Worm (Caenorhabditis elegans) whole organism, late embryonic: Measurements from ENCODE around the gene ska-3.
A peak's percentile ranks its signal among the peaks of the same experiment; 100 is the strongest.

ENCODE experiments used
- F13H6.1 ChIP-seq: sonication (generic microtip); optimal IDR thresholded peaks from 2 replicates; lab custom pipeline; 2016; ENCODE audit warnings: missing genetic modification characterization, missing compliant biosample characterization
- K09A11.1 ChIP-seq: sonication (generic microtip); optimal IDR thresholded peaks from 2 replicates; lab custom pipeline; 2017; ENCODE audit warnings: antibody characterized with exemption, mild to moderate bottlenecking, missing genetic modification characterization, missing compliant biosample characterization; ENCODE audit not compliant: insufficient read depth
- Y22D7AL.16 ChIP-seq: sonication (generic microtip); optimal IDR thresholded peaks from 2 replicates; lab custom pipeline; 2016; ENCODE audit warnings: missing genetic modification characterization, missing compliant biosample characterization
- ahr-1 ChIP-seq: sonication (generic microtip); optimal IDR thresholded peaks from 2 replicates; lab custom pipeline; 2016; ENCODE audit warnings: missing genetic modification characterization, missing compliant biosample characterization
- ama-1 ChIP-seq: fragments of 150-350 bp; optimal IDR thresholded peaks from 2 replicates; lab custom pipeline; 2014
- ceh-18 ChIP-seq: sonication (generic microtip); optimal IDR thresholded peaks from 2 replicates; lab custom pipeline; 2016; ENCODE audit warnings: missing genetic modification characterization, missing compliant biosample characterization
- ceh-19 ChIP-seq: fragments of 200-800 bp; sonication (Bioruptor generic); optimal IDR thresholded peaks from 2 replicates; lab custom pipeline; 2018; ENCODE audit warnings: mild to moderate bottlenecking, missing genetic modification characterization, missing compliant biosample characterization
- ceh-2 ChIP-seq: sonication (generic microtip); optimal IDR thresholded peaks from 2 replicates; lab custom pipeline; 2016; ENCODE audit warnings: missing genotype, missing genetic modification characterization, missing compliant biosample characterization
- ceh-22 ChIP-seq: sonication (generic microtip); optimal IDR thresholded peaks from 2 replicates; lab custom pipeline; 2017; ENCODE audit warnings: missing biosample characterization, missing genetic modification characterization
- ceh-30 ChIP-seq: fragments of 150-350 bp; optimal IDR thresholded peaks from 2 replicates; lab custom pipeline; 2014; ENCODE audit warnings: missing biosample characterization, missing genetic modification characterization
- ceh-31 ChIP-seq: sonication (generic microtip); optimal IDR thresholded peaks from 2 replicates; lab custom pipeline; 2016; ENCODE audit warnings: missing genetic modification characterization, missing compliant biosample characterization
- ceh-45 ChIP-seq: fragments of 200-800 bp; sonication (Bioruptor generic); IDR thresholded peaks from 2 replicates; pipeline ENCODE4 v1.3.6; 2022; ENCODE audit warnings: missing genetic modification reagents, missing genetic modification characterization, missing compliant biosample characterization
- che-1 ChIP-seq: sonication (generic microtip); optimal IDR thresholded peaks from 2 replicates; lab custom pipeline; 2016; ENCODE audit warnings: mild to moderate bottlenecking, missing genetic modification characterization, missing compliant biosample characterization
- dve-1 ChIP-seq: sonication (generic microtip); optimal IDR thresholded peaks from 2 replicates; lab custom pipeline; 2017; ENCODE audit warnings: antibody characterized with exemption, mild to moderate bottlenecking, missing genetic modification characterization, missing compliant biosample characterization
- elt-4 ChIP-seq: sonication (generic microtip); optimal IDR thresholded peaks from 2 replicates; lab custom pipeline; 2016; ENCODE audit warnings: missing genetic modification characterization, missing compliant biosample characterization
- ets-4 ChIP-seq: sonication (generic microtip); optimal IDR thresholded peaks from 2 replicates; lab custom pipeline; 2016; ENCODE audit warnings: missing genetic modification characterization, missing compliant biosample characterization
- eyg-1 ChIP-seq: sonication (generic microtip); optimal IDR thresholded peaks from 2 replicates; lab custom pipeline; 2016; ENCODE audit warnings: missing genotype, missing genetic modification characterization, missing compliant biosample characterization
- fax-1 ChIP-seq: sonication (generic microtip); optimal IDR thresholded peaks from 2 replicates; lab custom pipeline; 2016; ENCODE audit warnings: missing genotype, missing genetic modification characterization, missing compliant biosample characterization
- fkh-10 ChIP-seq: fragments of 150-350 bp; optimal IDR thresholded peaks from 2 replicates; lab custom pipeline; 2014; ENCODE audit warnings: missing biosample characterization, missing genetic modification reagents, missing genetic modification characterization
- gmeb-2 ChIP-seq: sonication (generic microtip); optimal IDR thresholded peaks from 2 replicates; lab custom pipeline; 2016; ENCODE audit warnings: missing genetic modification characterization, inconsistent platforms, missing compliant biosample characterization
- hlh-15 ChIP-seq: sonication (generic microtip); optimal IDR thresholded peaks from 2 replicates; lab custom pipeline; 2016; ENCODE audit warnings: missing genetic modification characterization, missing compliant biosample characterization
- hlh-6 ChIP-seq: sonication (generic microtip); optimal IDR thresholded peaks from 2 replicates; lab custom pipeline; 2016; ENCODE audit warnings: missing genotype, missing genetic modification characterization, missing compliant biosample characterization
- hlh-8 ChIP-seq: sonication (generic microtip); optimal IDR thresholded peaks from 2 replicates; lab custom pipeline; 2016; ENCODE audit warnings: missing genotype, missing genetic modification characterization, missing compliant biosample characterization
- lin-11 ChIP-seq: fragments of 200-800 bp; sonication (Bioruptor generic); optimal IDR thresholded peaks from 2 replicates; lab custom pipeline; 2018; ENCODE audit warnings: mild to moderate bottlenecking, missing genetic modification characterization, missing compliant biosample characterization
- mec-3 ChIP-seq: sonication (generic microtip); optimal IDR thresholded peaks from 2 replicates; lab custom pipeline; 2016; ENCODE audit warnings: borderline replicate concordance, missing genetic modification characterization, missing compliant biosample characterization
- nfya-1 ChIP-seq: sonication (generic microtip); optimal IDR thresholded peaks from 2 replicates; lab custom pipeline; 2017; ENCODE audit warnings: missing genetic modification characterization, mild to moderate bottlenecking, missing compliant biosample characterization, antibody characterized with exemption, moderate library complexity
- nhr-232 ChIP-seq: sonication (generic microtip); optimal IDR thresholded peaks from 2 replicates; lab custom pipeline; 2016; ENCODE audit warnings: missing genetic modification characterization, missing compliant biosample characterization
- odd-2 ChIP-seq: sonication (generic microtip); optimal IDR thresholded peaks from 2 replicates; lab custom pipeline; 2017; ENCODE audit warnings: antibody characterized with exemption, mild to moderate bottlenecking, missing genetic modification characterization, missing compliant biosample characterization
- pha-2 ChIP-seq: sonication (generic microtip); optimal IDR thresholded peaks from 2 replicates; lab custom pipeline; 2017; ENCODE audit warnings: mild to moderate bottlenecking, missing genetic modification characterization, missing compliant biosample characterization
- rnt-1 ChIP-seq: sonication (generic microtip); optimal IDR thresholded peaks from 2 replicates; lab custom pipeline; 2016; ENCODE audit warnings: missing genetic modification characterization, missing compliant biosample characterization
- syd-9 ChIP-seq: sonication (generic microtip); optimal IDR thresholded peaks from 2 replicates; lab custom pipeline; 2016; ENCODE audit warnings: mild to moderate bottlenecking, missing genetic modification characterization, moderate library complexity, missing compliant biosample characterization
- tbx-2 ChIP-seq: sonication (generic microtip); optimal IDR thresholded peaks from 2 replicates; lab custom pipeline; 2016; ENCODE audit warnings: missing genetic modification characterization, missing compliant biosample characterization
- unc-3 ChIP-seq, 2 experiments: fragments of 200-800 bp in 1 of 2; sonication (Bioruptor generic) in 1 of 2; sonication (generic microtip) in 1 of 2; conservative IDR thresholded peaks in 1 of 2; optimal IDR thresholded peaks in 1 of 2; 2 replicates each; pipeline versions ENCODE4 v1.3.6 to Lab custom; 2016 to 2022; ENCODE audit warnings: missing compliant biosample characterization in 2 of 2, missing genetic modification characterization in 2 of 2, missing genetic modification reagents in 1 of 2
- unc-42 ChIP-seq: sonication (generic microtip); optimal IDR thresholded peaks from 2 replicates; lab custom pipeline; 2016; ENCODE audit warnings: missing genotype, missing genetic modification characterization, missing compliant biosample characterization
- unc-55 ChIP-seq: sonication (generic microtip); optimal IDR thresholded peaks from 2 replicates; lab custom pipeline; 2017; ENCODE audit warnings: missing biosample characterization, missing genetic modification reagents, missing genetic modification characterization
- unc-86 ChIP-seq: sonication (generic microtip); optimal IDR thresholded peaks from 2 replicates; lab custom pipeline; 2016; ENCODE audit warnings: missing genetic modification characterization, missing compliant biosample characterization
- ztf-16 ChIP-seq: sonication (generic microtip); optimal IDR thresholded peaks from 2 replicates; lab custom pipeline; 2017; ENCODE audit warnings: missing genetic modification characterization, missing compliant biosample characterization

The ska-3 gene

ce11 chrIII:5715467-5715866 lies 36.7 kb upstream of the ska-3 start (continued):
- TF ChIP-seq nfya-1 (tag; lab: Kevin White, UChicago), result peak; percentile 84
- no peak for TF ChIP-seq fkh-10
- peak; percentile 34 for TF ChIP-seq unc-42 (tag; lab: Kevin White, UChicago)
- TF ChIP-seq eyg-1 (tag; lab: Kevin White, UChicago), result no peak
- TF ChIP-seq ama-1 (lab: Kevin White, UChicago), result peak; percentile 60
- peak; percentile 3 for TF ChIP-seq ztf-16 (tag; lab: Kevin White, UChicago)
- peak; percentile 79 for TF ChIP-seq ets-4 (tag; lab: Kevin White, UChicago)
- no peak for TF ChIP-seq nhr-232 (tag; lab: Kevin White, UChicago)
- TF ChIP-seq ceh-22, result peak; percentile 52
- peak; percentile 17 for TF ChIP-seq F13H6.1 (tag; lab: Kevin White, UChicago)
- TF ChIP-seq ceh-18, result peak; percentile 40
- no peak for TF ChIP-seq hlh-8
- no peak for TF ChIP-seq lin-11 (tag; lab: Kevin White, UChicago)
- TF ChIP-seq ceh-45, result 0 out of 2 replicates have a peak, but pooled peaks have one; percentile 13
- TF ChIP-seq ceh-2 (tag; lab: Kevin White, UChicago), result peak; percentile 36
- TF ChIP-seq che-1 (tag; lab: Kevin White, UChicago), result no peak
- TF ChIP-seq ceh-19 (GFP tag; lab: Kevin White, UChicago), result peak; percentile 26
- TF ChIP-seq Y22D7AL.16 (tag; lab: Kevin White, UChicago), result no peak
- no peak for TF ChIP-seq K09A11.1
- no peak for TF ChIP-seq unc-3 (GFP tag; conservative IDR thresholded peaks at IDR 0.05; lab: Robert Waterston, UW)
- TF ChIP-seq unc-3 (tag; optimal IDR thresholded peaks at IDR 0.05; lab: Kevin White, UChicago), result no peak
- TF ChIP-seq rnt-1 (tag; lab: Kevin White, UChicago), result peak; percentile 70
- TF ChIP-seq unc-86 (tag; lab: Kevin White, UChicago), result no peak
- peak; percentile 54 for TF ChIP-seq syd-9 (tag; lab: Kevin White, UChicago)
- TF ChIP-seq gmeb-2 (tag; lab: Kevin White, UChicago), result no peak
- TF ChIP-seq ceh-31 (tag; lab: Kevin White, UChicago), result peak; percentile 84
- peak; percentile 83 for TF ChIP-seq tbx-2 (tag; lab: Kevin White, UChicago)
- TF ChIP-seq dve-1 (tag; lab: Kevin White, UChicago), result peak; percentile 24
- TF ChIP-seq elt-4, result no peak
- TF ChIP-seq unc-55 (GFP tag; lab: Kevin White, UChicago), result peak; percentile 58
- no peak for TF ChIP-seq odd-2 (tag; lab: Kevin White, UChicago)
- TF ChIP-seq mec-3 (tag; lab: Kevin White, UChicago), result no peak
- TF ChIP-seq ahr-1, result no peak
- TF ChIP-seq pha-2 (tag; lab: Kevin White, UChicago), result no peak

DNA sequence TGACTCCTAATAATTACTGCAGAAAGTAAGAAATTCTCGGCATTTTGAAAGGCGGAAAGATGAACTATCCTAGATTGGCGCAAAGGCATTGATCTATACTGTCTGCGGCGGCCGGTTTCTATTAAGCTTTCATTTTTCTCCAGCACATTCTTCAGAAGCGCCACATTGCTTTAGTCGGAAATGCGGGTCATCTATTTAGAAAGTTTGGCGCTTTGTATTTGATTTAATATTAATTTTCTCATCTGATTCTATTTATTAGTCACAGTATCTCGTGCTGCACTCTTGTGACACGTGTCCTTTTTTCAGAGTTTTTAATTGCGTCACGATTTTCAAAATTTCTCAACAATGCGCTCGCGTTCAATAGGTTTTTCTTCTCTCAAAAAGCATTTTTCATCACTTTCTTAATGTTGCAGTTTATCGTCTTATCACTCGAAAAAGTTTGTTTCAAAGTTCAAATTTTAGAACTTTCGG lies 36.2 kb upstream of the ska-3 start:
- TF ChIP-seq ceh-30 (tag; lab: Kevin White, UChicago) (no peak), lin-11 (tag; lab: Kevin White, UChicago) (no peak)
- TF ChIP-seq, all 69 proteins: peak for 0

ce11 chrIII:5714230-5714983 lies 35.6 kb upstream of the ska-3 start, which contains the start of gene arf-1:
arf-1 (plus strand) TSS chrIII:5714886.
- TF ChIP-seq hlh-15 (tag; lab: Kevin White, UChicago) (no peak), hlh-6 (no peak), ceh-19 (GFP tag; lab: Kevin White, UChicago) (no peak), fax-1 (tag; lab: Kevin White, UChicago) (no peak), ceh-2 (tag; lab: Kevin White, UChicago) (no peak)
